Fruit fly (Drosophila melanogaster) whole organism, embryonic: Measurements from ENCODE around the gene f-cup.

Experiments
- CG10267 ChIP-seq: fragments of 200-800 bp; sonication (Bioruptor generic); optimal IDR thresholded peaks from 2 replicates; lab custom pipeline; 2018; ENCODE audit warnings: missing biosample characterization, mild to moderate bottlenecking, missing genetic modification characterization, moderate library complexity
- CG11504 ChIP-seq: fragments of 200-800 bp; sonication (Bioruptor generic); optimal IDR thresholded peaks from 3 replicates; lab custom pipeline; 2019; ENCODE audit warnings: missing biosample characterization, mild to moderate bottlenecking, missing genetic modification characterization, moderate library complexity
- CG14860 ChIP-seq: fragments of 200-800 bp; sonication (Bioruptor generic); IDR thresholded peaks from 3 replicates; pipeline ENCODE4 v1.3.6; 2022; ENCODE audit warnings: missing biosample characterization, missing genetic modification characterization; ENCODE audit not compliant: partially characterized antibody
- CG15011 ChIP-seq: fragments of 200-800 bp; sonication (Bioruptor generic); optimal IDR thresholded peaks from 3 replicates; lab custom pipeline; 2018; ENCODE audit warnings: missing biosample characterization, mild to moderate bottlenecking, missing genetic modification characterization
- CG15269 ChIP-seq: fragments of 200-800 bp; sonication (Bioruptor generic); optimal IDR thresholded peaks from 2 replicates; lab custom pipeline; 2018; ENCODE audit warnings: missing biosample characterization, mild to moderate bottlenecking, missing genetic modification characterization, moderate library complexity
- CG1529 ChIP-seq: fragments of 200-800 bp; sonication (Bioruptor generic); optimal IDR thresholded peaks from 3 replicates; lab custom pipeline; 2018; ENCODE audit warnings: missing biosample characterization, missing genetic modification characterization
- CG15601 ChIP-seq: fragments of 200-800 bp; sonication (Bioruptor generic); optimal IDR thresholded peaks from 3 replicates; lab custom pipeline; 2019; ENCODE audit warnings: missing biosample characterization, mild to moderate bottlenecking, missing genetic modification characterization, moderate library complexity
- CG30431 ChIP-seq: fragments of 200-800 bp; sonication (Bioruptor generic); optimal IDR thresholded peaks from 2 replicates; lab custom pipeline; 2017; ENCODE audit warnings: missing biosample characterization, missing genetic modification characterization
- CG31365 ChIP-seq: fragments of 200-800 bp; sonication (Bioruptor generic); optimal IDR thresholded peaks from 2 replicates; lab custom pipeline; 2018; ENCODE audit warnings: missing biosample characterization, mild to moderate bottlenecking, missing genetic modification characterization
- CG31441 ChIP-seq: fragments of 200-800 bp; sonication (Bioruptor generic); IDR thresholded peaks from 2 replicates; pipeline ENCODE4 v1.3.6; 2022; ENCODE audit warnings: missing biosample characterization, missing genetic modification characterization
- CG42726 ChIP-seq: fragments of 200-800 bp; sonication (Bioruptor generic); IDR thresholded peaks from 2 replicates; pipeline ENCODE4 v1.3.6; 2022; ENCODE audit warnings: missing biosample characterization, missing genetic modification characterization; ENCODE audit not compliant: partially characterized antibody
- CG5953 ChIP-seq: fragments of 200-800 bp; sonication (Bioruptor generic); IDR thresholded peaks from 2 replicates; pipeline ENCODE4 v1.3.6; 2022; ENCODE audit warnings: missing biosample characterization, missing genetic modification characterization
- CG6272 ChIP-seq: fragments of 200-800 bp; sonication (Bioruptor generic); IDR thresholded peaks from 2 replicates; pipeline ENCODE4 v1.3.6; 2022; ENCODE audit warnings: missing biosample characterization, missing genetic modification characterization
- CG7556 ChIP-seq: fragments of 200-800 bp; sonication (Bioruptor generic); optimal IDR thresholded peaks from 2 replicates; lab custom pipeline; 2017; ENCODE audit warnings: missing biosample characterization, mild to moderate bottlenecking, missing genetic modification characterization
- CG7839 ChIP-seq: fragments of 200-800 bp; sonication (Bioruptor generic); optimal IDR thresholded peaks from 3 replicates; lab custom pipeline; 2018; ENCODE audit warnings: missing biosample characterization, mild to moderate bottlenecking, missing genetic modification characterization, moderate library complexity
- CG7928 ChIP-seq: fragments of 200-800 bp; sonication (Bioruptor generic); optimal IDR thresholded peaks from 2 replicates; lab custom pipeline; 2017; ENCODE audit warnings: missing biosample characterization, mild to moderate bottlenecking, missing genetic modification characterization
- CoRest ChIP-seq: fragments of 200-800 bp; sonication (Bioruptor generic); optimal IDR thresholded peaks from 3 replicates; lab custom pipeline; 2018; ENCODE audit warnings: missing biosample characterization, mild to moderate bottlenecking, missing genetic modification characterization, moderate library complexity
- D ChIP-seq, 2 experiments: fragments of 200-800 bp in 1 of 2; fragments of >200 bp in 1 of 2; sonication (Bioruptor generic) in 1 of 2; optimal IDR thresholded peaks; 2 replicates in 1 of 2; 3 replicates in 1 of 2; lab custom pipeline; 2017; ENCODE audit warnings: mild to moderate bottlenecking in 1 of 2, missing biosample characterization in 1 of 2, missing genetic modification characterization in 1 of 2, missing genetic modification reagents in 1 of 2
- D19B ChIP-seq: fragments of 200-800 bp; sonication (Bioruptor generic); optimal IDR thresholded peaks from 2 replicates; lab custom pipeline; 2017; ENCODE audit warnings: missing biosample characterization, mild to moderate bottlenecking, missing genetic modification characterization
- Deaf1 ChIP-seq: fragments of 200-800 bp; optimal IDR thresholded peaks from 3 replicates; lab custom pipeline; 2019; ENCODE audit warnings: missing biosample characterization, mild to moderate bottlenecking, missing genetic modification characterization, moderate library complexity
- Dek ChIP-seq: fragments of 200-800 bp; sonication (Bioruptor generic); optimal IDR thresholded peaks from 3 replicates; lab custom pipeline; 2019; ENCODE audit warnings: missing biosample characterization, mild to moderate bottlenecking, missing genetic modification characterization, moderate library complexity
- ERR ChIP-seq: fragments of 200-800 bp; sonication (Bioruptor generic); optimal IDR thresholded peaks from 2 replicates; lab custom pipeline; 2016; ENCODE audit warnings: missing biosample characterization, missing genetic modification characterization
- Gug ChIP-seq: fragments of 200-800 bp; sonication (Bioruptor generic); IDR thresholded peaks from 4 replicates; pipeline ENCODE4 v1.3.6; 2022; ENCODE audit warnings: missing biosample characterization, missing genetic modification characterization
- H15 ChIP-seq: fragments of 200-800 bp; sonication (Bioruptor generic); IDR thresholded peaks from 3 replicates; pipeline ENCODE4 v1.3.6; 2022; ENCODE audit warnings: missing biosample characterization, missing genetic modification characterization
- Poxn ChIP-seq: fragments of 200-800 bp; sonication (Bioruptor generic); IDR thresholded peaks from 2 replicates; pipeline ENCODE4 v1.3.6; 2022; ENCODE audit warnings: missing biosample characterization, missing genetic modification characterization
- Spps ChIP-seq: fragments of 200-800 bp; sonication (Bioruptor generic); optimal IDR thresholded peaks from 2 replicates; lab custom pipeline; 2018; ENCODE audit warnings: missing biosample characterization, mild to moderate bottlenecking, missing genetic modification characterization
- Stat92E ChIP-seq, 3 experiments: fragments of >200 bp in 2 of 3; fragments of 200-800 bp in 1 of 3; sonication (Bioruptor generic) in 1 of 3; optimal IDR thresholded peaks; 2 replicates each; lab custom pipeline; 2017 to 2019; ENCODE audit warnings: missing biosample characterization in 3 of 3, missing genetic modification characterization in 3 of 3, mild to moderate bottlenecking in 1 of 3, moderate library complexity in 1 of 3
- Usf ChIP-seq: fragments of 200-800 bp; sonication (Bioruptor generic); optimal IDR thresholded peaks from 2 replicates; lab custom pipeline; 2017; ENCODE audit warnings: missing genotype, missing biosample characterization, missing genetic modification characterization
- ato ChIP-seq: fragments of 200-800 bp; sonication (Bioruptor generic); IDR thresholded peaks from 2 replicates; pipeline ENCODE4 v1.3.6; 2022; ENCODE audit warnings: missing biosample characterization, missing genetic modification characterization; ENCODE audit not compliant: partially characterized antibody
- bowl ChIP-seq: fragments of 200-800 bp; sonication (Bioruptor generic); IDR thresholded peaks from 2 replicates; pipeline ENCODE4 v1.3.6; 2022; ENCODE audit warnings: missing biosample characterization, missing genetic modification characterization
- cas ChIP-seq: fragments of 200-800 bp; sonication (Bioruptor generic); IDR thresholded peaks from 2 replicates; pipeline ENCODE4 v1.3.6; 2022; ENCODE audit warnings: missing biosample characterization, missing genetic modification characterization
- crol ChIP-seq: fragments of 200-800 bp; sonication (Bioruptor generic); IDR thresholded peaks from 2 replicates; pipeline ENCODE4 v1.3.6; 2022; ENCODE audit warnings: missing biosample characterization, missing genetic modification characterization
- danr ChIP-seq: fragments of 200-800 bp; sonication (Bioruptor generic); IDR thresholded peaks from 2 replicates; pipeline ENCODE4 v1.3.6; 2022; ENCODE audit warnings: missing biosample characterization, missing genetic modification characterization
- dpn ChIP-seq, 2 experiments: fragments of 200-800 bp; sonication (Bioruptor generic); optimal IDR thresholded peaks; 3 replicates each; lab custom pipeline; 2016; ENCODE audit warnings: missing biosample characterization in 2 of 2, missing genetic modification characterization in 2 of 2
- en ChIP-seq: fragments of 200-800 bp; sonication (Bioruptor generic); optimal IDR thresholded peaks from 2 replicates; lab custom pipeline; 2016; ENCODE audit warnings: missing biosample characterization, missing genetic modification characterization
- esg ChIP-seq: fragments of 200-800 bp; sonication (Bioruptor generic); conservative IDR thresholded peaks from 2 replicates; pipeline ENCODE4 v1.3.6; 2022; ENCODE audit warnings: missing biosample characterization, missing genetic modification characterization
- exex ChIP-seq: fragments of 200-800 bp; sonication (Bioruptor generic); optimal IDR thresholded peaks from 4 replicates; lab custom pipeline; 2018; ENCODE audit warnings: missing biosample characterization, mild to moderate bottlenecking, missing genetic modification characterization, moderate library complexity
- jing ChIP-seq: fragments of 200-800 bp; sonication (Bioruptor generic); optimal IDR thresholded peaks from 2 replicates; lab custom pipeline; 2018; ENCODE audit warnings: missing biosample characterization, mild to moderate bottlenecking, missing genetic modification characterization
- kay ChIP-seq: fragments of 200-800 bp; sonication (Bioruptor generic); optimal IDR thresholded peaks from 2 replicates; lab custom pipeline; 2016; ENCODE audit warnings: missing biosample characterization, missing genetic modification characterization
- lmd ChIP-seq: fragments of 200-800 bp; sonication (Bioruptor generic); IDR thresholded peaks from 2 replicates; pipeline ENCODE4 v1.3.6; 2022; ENCODE audit warnings: missing biosample characterization, missing genetic modification characterization
- pfk ChIP-seq: fragments of 200-800 bp; sonication (Bioruptor generic); optimal IDR thresholded peaks from 2 replicates; lab custom pipeline; 2018; ENCODE audit warnings: missing biosample characterization, mild to moderate bottlenecking, missing genetic modification characterization, moderate library complexity
- prd ChIP-seq, 3 experiments: fragments of >200 bp in 2 of 3; fragments of 200-800 bp in 1 of 3; sonication (Bioruptor generic) in 1 of 3; optimal IDR thresholded peaks in 2 of 3; IDR thresholded peaks in 1 of 3; 2 replicates in 2 of 3; 3 replicates in 1 of 3; pipeline versions ENCODE4 v1.3.6 to Lab custom; 2017 to 2022; ENCODE audit warnings: missing biosample characterization in 1 of 3, missing genetic modification characterization in 1 of 3
- sna ChIP-seq: fragments of 200-800 bp; sonication (Bioruptor generic); IDR thresholded peaks from 2 replicates; pipeline ENCODE4 v1.3.6; 2022; ENCODE audit warnings: missing biosample characterization, missing genetic modification characterization; ENCODE audit not compliant: partially characterized antibody
- tin ChIP-seq: fragments of 200-800 bp; sonication (Bioruptor generic); optimal IDR thresholded peaks from 3 replicates; lab custom pipeline; 2016; ENCODE audit warnings: missing biosample characterization, missing genetic modification characterization
- ttk ChIP-seq: fragments of 200-800 bp; sonication (Bioruptor generic); IDR thresholded peaks from 2 replicates; pipeline ENCODE4 v2.1.2; 2022; ENCODE audit warnings: missing biosample characterization, missing genetic modification characterization
- wdn ChIP-seq: fragments of 200-800 bp; sonication (Bioruptor generic); IDR thresholded peaks from 2 replicates; pipeline ENCODE4 v1.3.6; 2022; ENCODE audit warnings: missing biosample characterization, missing genetic modification characterization
- zf30C ChIP-seq: fragments of 200-800 bp; sonication (Bioruptor generic); optimal IDR thresholded peaks from 3 replicates; lab custom pipeline; 2018; ENCODE audit warnings: missing biosample characterization, mild to moderate bottlenecking, missing genetic modification characterization
- zfh1 ChIP-seq: fragments of 200-800 bp; sonication (Bioruptor generic); IDR thresholded peaks from 3 replicates; pipeline ENCODE4 v1.3.6; 2022; ENCODE audit warnings: missing biosample characterization, missing genetic modification characterization

f-cup gene

DNA sequence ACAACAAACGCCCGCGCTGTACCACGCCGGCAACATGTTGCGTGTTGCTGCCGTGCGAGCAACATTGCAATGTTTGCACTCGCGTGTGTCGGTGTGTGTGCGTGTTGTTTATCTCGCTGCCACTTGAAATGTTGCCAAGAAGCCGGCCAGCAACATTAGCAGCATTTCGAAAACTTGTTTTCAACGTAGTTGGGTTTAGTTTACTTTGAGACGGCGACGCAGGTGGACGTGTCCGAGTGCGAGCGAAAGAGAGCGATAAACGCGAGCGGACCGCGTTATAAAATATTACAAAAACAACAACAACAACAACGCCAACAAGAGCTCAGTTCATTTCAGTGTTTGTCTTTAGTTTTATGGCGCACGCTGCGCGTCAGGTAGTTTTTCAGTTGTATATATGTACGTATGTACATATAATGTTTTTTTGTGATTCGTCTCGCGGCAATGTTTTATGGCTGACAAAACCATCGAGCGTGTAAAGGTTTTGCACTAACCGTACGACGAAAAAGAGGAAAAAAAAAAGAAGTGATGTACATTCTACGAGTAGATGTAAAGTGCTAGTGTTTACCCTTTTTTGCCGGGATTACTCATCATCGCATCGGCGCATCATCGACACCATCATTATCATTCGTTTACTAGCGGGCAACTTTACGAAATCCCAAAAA is 14.5 kb upstream of the f-cup start, which contains the start of gene kmr (continued):
- TF ChIP-seq CG42726 (peak; percentile 54; the same call in 1 of the 2 replicates), Dek (peak; percentile 5), wdn (peak; percentile 32; the same call in 1 of the 2 replicates), CG31441 (GFP tag; lab: Robert Waterston, UW) (peak; percentile 34; the same call in 1 of the 2 replicates), Usf (GFP tag; lab: Kevin White, UChicago) (no peak), CG10267 (tag; lab: Kevin White, UChicago) (peak; percentile 32), CG15601 (tag; lab: Kevin White, UChicago) (peak; percentile 42), Spps (tag; lab: Kevin White, UChicago) (no peak), lmd (GFP tag; lab: Robert Waterston, UW) (no peak), en (no peak), dpn (GFP tag; optimal IDR thresholded peaks at IDR 0.05; lab: Kevin White, UChicago) (peak; percentile 9 to 15), CG15269 (peak; percentile 45), CG7928 (GFP tag; lab: Kevin White, UChicago) (no peak), jing (GFP tag; lab: Kevin White, UChicago) (no peak), CG30431 (GFP tag; lab: Kevin White, UChicago) (no peak), Gug (GFP tag; lab: Robert Waterston, UW) (no peak), ttk (no peak), CG6272 (GFP tag; lab: Robert Waterston, UW) (no peak), esg (GFP tag; lab: Robert Waterston, UW) (no peak), CG5953 (GFP tag; lab: Robert Waterston, UW) (peak; percentile 53), Deaf1 (tag; lab: Kevin White, UChicago) (peak; percentile 62), CG1529 (no peak), ERR (GFP tag; lab: Kevin White, UChicago) (no peak), ato (GFP tag; lab: Robert Waterston, UW) (peak; percentile 67; the same call in 1 of the 2 replicates), Poxn (GFP tag; lab: Robert Waterston, UW) (no peak), pfk (no peak), prd (optimal IDR thresholded peaks at IDR 0.05; lab: Kevin White, UChicago) (no peak), prd (GFP tag; IDR thresholded peaks at IDR 0.05; lab: Robert Waterston, UW) (no peak), zfh1 (GFP tag; lab: Robert Waterston, UW) (no peak; the same call in 2 of the 3 replicates), CG7839 (tag; lab: Kevin White, UChicago) (peak; percentile 12), CG14860 (GFP tag; lab: Robert Waterston, UW) (no peak), Stat92E (GFP tag; optimal IDR thresholded peaks at IDR 0.05; lab: Kevin White, UChicago) (peak in 1 of 3 experiments; percentile 70), D (optimal IDR thresholded peaks at IDR 0.05; lab: Kevin White, UChicago) (no peak), D (GFP tag; optimal IDR thresholded peaks at IDR 0.05; lab: Kevin White, UChicago) (peak; percentile 29), bowl (GFP tag; lab: Robert Waterston, UW) (peak; percentile 55; the same call in 1 of the 2 replicates), tin (GFP tag; lab: Kevin White, UChicago) (no peak), CG31365 (tag; lab: Kevin White, UChicago) (no peak), CG7556 (no peak), cas (GFP tag; lab: Robert Waterston, UW) (peak; percentile 8; the same call in 1 of the 2 replicates), H15 (no peak), CG11504 (tag; lab: Kevin White, UChicago) (peak; percentile 100), crol (GFP tag; lab: Robert Waterston, UW) (no peak), CG15011 (GFP tag; lab: Kevin White, UChicago) (no peak), danr (no peak), CoRest (no peak), sna (GFP tag; lab: Robert Waterston, UW) (peak; percentile 39; the same call in 1 of the 2 replicates), D19B (GFP tag; lab: Kevin White, UChicago) (no peak), zf30C (GFP tag; lab: Kevin White, UChicago) (no peak), kay (GFP tag; lab: Kevin White, UChicago) (no peak), exex (tag; lab: Kevin White, UChicago) (no peak)
